Worm (Caenorhabditis elegans): ENCODE results near the gene Y113G7B.11.

The Y113G7B.11 gene

DNA sequence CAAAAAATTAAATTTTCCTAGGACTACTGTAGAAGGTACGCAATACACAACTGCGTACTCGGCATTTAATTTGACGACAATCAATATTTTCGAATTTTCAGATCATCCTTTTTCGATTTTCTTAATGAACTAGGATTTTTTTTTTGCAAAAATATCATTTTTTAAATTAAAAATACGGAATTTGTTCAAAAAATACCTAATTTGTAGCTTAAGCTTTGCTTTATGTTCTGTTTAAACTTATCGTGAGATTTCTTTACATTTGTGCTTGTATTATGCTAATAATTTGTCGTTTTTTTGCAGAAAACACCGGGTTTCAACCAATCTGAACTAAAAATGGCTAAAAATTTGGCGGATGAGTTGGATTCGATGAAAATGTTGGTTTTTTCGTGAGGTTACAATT is 18.4 kb downstream of the Y113G7B.11 start, which contains the start of gene ftr-1:
TSS of gene ftr-1 (plus strand) at position 301 of the 400 bp plus-strand sequence.
- no peak for TF ChIP-seq hmg-20 (GFP tag; IDR thresholded peaks at IDR 0.05)
- TF ChIP-seq lsl-1 (GFP tag; optimal IDR thresholded peaks at IDR 0.05), result peak; percentile 51

DNA sequence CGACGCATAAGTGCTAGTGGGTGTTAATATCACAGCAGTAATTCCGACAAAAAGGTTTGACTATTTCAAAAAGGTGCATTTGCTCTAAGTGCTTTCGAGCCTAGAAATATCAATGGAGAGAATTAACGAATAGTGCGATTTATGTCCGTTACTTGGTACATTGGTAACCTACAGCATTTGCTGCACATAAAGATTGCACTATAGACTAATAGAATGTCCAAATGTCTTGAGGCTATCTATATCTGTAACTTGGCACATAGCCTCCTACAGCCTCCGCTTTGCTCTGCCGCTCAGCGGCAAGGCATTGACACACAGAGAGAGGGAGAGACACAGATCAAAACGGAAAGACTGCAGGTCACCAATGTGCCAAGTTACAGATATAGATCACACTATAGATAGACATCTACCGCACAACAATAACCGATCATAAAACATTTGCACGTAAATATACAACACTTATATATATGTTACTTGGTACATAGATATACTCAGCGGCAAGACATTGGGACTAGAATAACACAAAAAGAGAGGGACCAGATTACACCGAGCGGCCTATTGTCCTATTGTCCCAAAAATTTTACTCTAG is 19.6 kb downstream of the Y113G7B.11 start, which contains the start of the genes srh-217 and Y113G7B.28:
TSS of gene srh-217 (minus strand) at position 101 of the 586 bp plus-strand sequence.
TSS of gene Y113G7B.28 (plus strand) at position 536 of the 586 bp plus-strand sequence.
- TF ChIP-seq Y67H2A.10 (GFP tag; conservative IDR thresholded peaks at IDR 0.05) (no peak), zim-3 (tag; optimal IDR thresholded peaks at IDR 0.05) (no peak), nfyb-1 (GFP tag; IDR thresholded peaks at IDR 0.05) (no peak), tbx-9 (tag; optimal IDR thresholded peaks at IDR 0.05; ENCODE audit: borderline replicate concordance) (no peak), nhr-179 (tag; optimal IDR thresholded peaks at IDR 0.05) (no peak), lsy-27 (tag; optimal IDR thresholded peaks at IDR 0.05; ENCODE audit: borderline replicate concordance, insufficient read depth) (no peak), ztf-18 (tag; optimal IDR thresholded peaks at IDR 0.05) (no peak), lsl-1 (GFP tag; optimal IDR thresholded peaks at IDR 0.05) (no peak), nfya-2 (GFP tag; IDR thresholded peaks at IDR 0.05) (no peak), D2030.7 (GFP tag; IDR thresholded peaks at IDR 0.05) (no peak), attf-6 (GFP tag; IDR thresholded peaks at IDR 0.05) (no peak), tbp1 (GFP tag; optimal IDR thresholded peaks at IDR 0.05) (no peak), F57A8.1 (GFP tag; optimal IDR thresholded peaks at IDR 0.05) (no peak), hmg-1.2 (GFP tag; IDR thresholded peaks at IDR 0.05) (no peak), chd-7 (tag; optimal IDR thresholded peaks at IDR 0.05) (no peak)

DNA sequence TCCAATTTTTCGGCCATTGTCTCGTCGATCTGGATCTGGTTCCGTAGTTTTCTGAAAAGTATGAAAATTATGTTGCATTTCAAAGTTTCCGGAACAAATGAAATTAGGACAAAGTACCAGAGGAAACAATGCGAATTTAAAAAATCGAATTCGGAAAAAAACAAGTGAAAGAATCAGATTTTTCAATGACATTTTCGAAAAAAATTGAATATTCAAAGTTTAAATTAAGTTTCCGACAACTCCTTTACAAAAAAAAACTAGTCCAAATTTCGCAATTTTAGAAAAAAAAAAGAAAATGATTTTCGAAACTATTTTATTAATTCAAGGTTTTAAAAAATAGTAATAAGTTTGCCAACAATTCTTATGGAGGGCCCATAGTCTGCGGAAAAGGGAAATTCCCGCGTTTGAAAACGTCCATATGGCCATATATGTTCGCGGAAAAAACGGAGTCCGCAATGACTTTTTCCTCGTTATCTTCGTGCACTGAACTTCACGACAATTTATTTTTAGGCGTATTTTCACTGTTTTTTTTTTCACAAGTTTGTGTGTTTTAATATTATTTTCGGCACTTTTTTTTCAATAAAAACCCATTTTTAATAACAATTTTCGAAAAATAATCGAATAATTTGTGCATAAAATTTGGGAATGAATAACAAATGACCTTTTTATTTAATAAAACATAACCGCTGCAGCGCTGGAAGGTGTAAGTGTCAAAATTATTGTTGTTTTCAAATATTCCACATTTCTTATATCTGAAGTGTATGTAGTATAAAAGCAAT is 22.8 kb downstream of the Y113G7B.11 start, which contains the start of the genes fbxa-115 and Y113G7B.27:
TSS of gene fbxa-115 (minus strand) at position 51 of the 779 bp plus-strand sequence.
TSS of gene Y113G7B.27 (plus strand) at position 729 of the 779 bp plus-strand sequence.
- TF ChIP-seq nfyb-1 (GFP tag; IDR thresholded peaks at IDR 0.05) (no peak), ztf-6 (GFP tag; IDR thresholded peaks at IDR 0.05) (no peak), Y56A3A.18 (GFP tag; IDR thresholded peaks at IDR 0.05) (no peak), F33H1.4 (GFP tag; IDR thresholded peaks at IDR 0.05) (no peak), F52B5.7 (tag; optimal IDR thresholded peaks at IDR 0.05) (no peak), Y53F4B.3 (GFP tag; IDR thresholded peaks at IDR 0.05) (no peak), attf-6 (GFP tag; IDR thresholded peaks at IDR 0.05) (no peak), C17E4.6 (GFP tag; IDR thresholded peaks at IDR 0.05) (no peak), sptf-2 (GFP tag; optimal IDR thresholded peaks at IDR 0.05) (no peak), unc-130 (GFP tag; optimal IDR thresholded peaks at IDR 0.05) (no peak), let-607 (tag; optimal IDR thresholded peaks at IDR 0.05) (no peak), lin-26 (GFP tag; IDR thresholded peaks at IDR 0.05) (no peak), ztf-26 (tag; optimal IDR thresholded peaks at IDR 0.05) (no peak)

- TF ChIP-seq ets-4 (GFP tag; optimal IDR thresholded peaks at IDR 0.05) (no peak), D2030.7 (GFP tag; IDR thresholded peaks at IDR 0.05) (no peak), F55B11.4 (tag; optimal IDR thresholded peaks at IDR 0.05; ENCODE audit: borderline replicate concordance, insufficient read depth) (no peak), nhr-120 (GFP tag; IDR thresholded peaks at IDR 0.05) (no peak), ceh-100 (GFP tag; IDR thresholded peaks at IDR 0.05) (no peak), bed-1 (GFP tag; IDR thresholded peaks at IDR 0.05) (no peak), Y53F4B.3 (GFP tag; IDR thresholded peaks at IDR 0.05) (no peak), nhr-90 (tag; optimal IDR thresholded peaks at IDR 0.05) (no peak), ztf-25 (GFP tag; IDR thresholded peaks at IDR 0.05) (no peak), hlh-12 (tag; optimal IDR thresholded peaks at IDR 0.05) (no peak), Y56A3A.18 (GFP tag; IDR thresholded peaks at IDR 0.05) (no peak), F33H1.4 (GFP tag; IDR thresholded peaks at IDR 0.05) (no peak)
These were observed 26.3 kb downstream of the Y113G7B.11 start, which contains the start of gene fbxa-116 for ce11 chrV:20188790-20189189. Gene fbxa-116, minus strand, starts transcription at chrV:20188890.

Measured in whole organism, young adult.